Fruit fly (Drosophila melanogaster) whole organism, prepupa: ENCODE measurements around the gene CG33703.

Experiments
- Blimp-1 ChIP-seq: fragments of 200-800 bp; sonication (Bioruptor generic); optimal IDR thresholded peaks from 3 replicates; lab custom pipeline; 2017; ENCODE audit warnings: missing biosample characterization, missing genetic modification characterization, mild to moderate bottlenecking, moderate library complexity, missing genetic modification reagents
- CG10631 ChIP-seq: fragments of 200-800 bp; sonication (Bioruptor generic); optimal IDR thresholded peaks from 2 replicates; lab custom pipeline; 2016; ENCODE audit warnings: missing biosample characterization, missing genetic modification characterization
- CG10669 ChIP-seq: fragments of 200-800 bp; sonication (Bioruptor generic); optimal IDR thresholded peaks from 3 replicates; lab custom pipeline; 2018; ENCODE audit warnings: missing biosample characterization, mild to moderate bottlenecking, missing genetic modification characterization, moderate library complexity
- CG11294 ChIP-seq: fragments of 200-800 bp; sonication (Bioruptor generic); IDR thresholded peaks from 2 replicates; pipeline ENCODE4 v1.3.6; 2022; ENCODE audit warnings: missing biosample characterization, missing genetic modification characterization
- CG11762 ChIP-seq: fragments of 200-800 bp; sonication (Bioruptor generic); optimal IDR thresholded peaks from 3 replicates; lab custom pipeline; 2016; ENCODE audit warnings: missing biosample characterization, missing genetic modification characterization; ENCODE audit not compliant: insufficient read depth
- CG11902 ChIP-seq: fragments of 200-800 bp; sonication (Bioruptor generic); optimal IDR thresholded peaks from 3 replicates; lab custom pipeline; 2016; ENCODE audit warnings: missing biosample characterization, missing genetic modification characterization
- CG15336 ChIP-seq: fragments of 200-800 bp; sonication (Bioruptor generic); IDR thresholded peaks from 2 replicates; pipeline ENCODE4 v1.3.6; 2022; ENCODE audit warnings: missing biosample characterization, missing genetic modification characterization
- CG16779 ChIP-seq: fragments of 200-800 bp; sonication (Bioruptor generic); optimal IDR thresholded peaks from 3 replicates; lab custom pipeline; 2017; ENCODE audit warnings: missing biosample characterization, mild to moderate bottlenecking, missing genetic modification characterization
- CG3032 ChIP-seq: fragments of 200-800 bp; optimal IDR thresholded peaks from 2 replicates; lab custom pipeline; 2019; ENCODE audit warnings: missing biosample characterization, mild to moderate bottlenecking, missing genetic modification characterization, moderate library complexity
- CG31627 ChIP-seq: fragments of 200-800 bp; sonication (Bioruptor generic); optimal IDR thresholded peaks from 3 replicates; lab custom pipeline; 2016; ENCODE audit warnings: missing biosample characterization, missing genetic modification characterization
- CG32006 ChIP-seq: fragments of 200-800 bp; sonication (Bioruptor generic); optimal IDR thresholded peaks from 3 replicates; lab custom pipeline; 2017; ENCODE audit warnings: missing biosample characterization, mild to moderate bottlenecking, missing genetic modification characterization
- CG34406 ChIP-seq: fragments of 200-800 bp; sonication (Bioruptor generic); optimal IDR thresholded peaks from 3 replicates; lab custom pipeline; 2016; ENCODE audit warnings: missing biosample characterization, missing genetic modification characterization
- CG6163 ChIP-seq: fragments of 200-800 bp; sonication (Bioruptor generic); IDR thresholded peaks from 3 replicates; pipeline ENCODE4 v1.3.6; 2022; ENCODE audit warnings: missing biosample characterization, missing genetic modification characterization
- CG6276 ChIP-seq: fragments of 200-800 bp; sonication (Bioruptor generic); optimal IDR thresholded peaks from 2 replicates; lab custom pipeline; 2017; ENCODE audit warnings: missing biosample characterization, mild to moderate bottlenecking, missing genetic modification characterization
- CG6854 ChIP-seq: fragments of 200-800 bp; sonication (Bioruptor generic); optimal IDR thresholded peaks from 2 replicates; lab custom pipeline; 2017; ENCODE audit warnings: missing biosample characterization, mild to moderate bottlenecking, missing genetic modification characterization
- CG7368 ChIP-seq: fragments of 200-800 bp; sonication (Bioruptor generic); optimal IDR thresholded peaks from 3 replicates; lab custom pipeline; 2016; ENCODE audit warnings: missing biosample characterization, missing genetic modification characterization
- CG8119 ChIP-seq: fragments of 200-800 bp; sonication (Bioruptor generic); IDR thresholded peaks from 3 replicates; pipeline ENCODE4 v1.3.6; 2022; ENCODE audit warnings: missing biosample characterization, missing genetic modification characterization
- CG8319 ChIP-seq: fragments of 200-800 bp; sonication (Bioruptor generic); optimal IDR thresholded peaks from 3 replicates; lab custom pipeline; 2016; ENCODE audit warnings: missing biosample characterization, missing genetic modification characterization
- CG8632 ChIP-seq: fragments of 200-800 bp; sonication (Bioruptor generic); optimal IDR thresholded peaks from 3 replicates; lab custom pipeline; 2016; ENCODE audit warnings: missing biosample characterization, missing genetic modification characterization
- Eip78C ChIP-seq: fragments of 200-800 bp; sonication (Bioruptor generic); peaks from one replicate; lab custom pipeline; 2016; ENCODE audit warnings: missing biosample characterization, missing genetic modification characterization
- Eip93F ChIP-seq: fragments of 200-800 bp; sonication (Bioruptor generic); optimal IDR thresholded peaks from 2 replicates; lab custom pipeline; 2016; ENCODE audit warnings: missing biosample characterization, mild to moderate bottlenecking, missing genetic modification characterization
- Ets96B ChIP-seq: fragments of 200-800 bp; optimal IDR thresholded peaks from 2 replicates; lab custom pipeline; 2019; ENCODE audit warnings: missing biosample characterization, mild to moderate bottlenecking, missing genetic modification characterization, moderate library complexity
- Hr4 ChIP-seq: fragments of 200-800 bp; sonication (Bioruptor generic); optimal IDR thresholded peaks from 3 replicates; lab custom pipeline; 2016; ENCODE audit warnings: missing biosample characterization, missing genetic modification characterization
- Lpt ChIP-seq: fragments of 200-800 bp; sonication (Bioruptor generic); optimal IDR thresholded peaks from 3 replicates; lab custom pipeline; 2016; ENCODE audit warnings: missing biosample characterization, missing genetic modification characterization
- Met ChIP-seq: fragments of 200-800 bp; sonication (Bioruptor generic); optimal IDR thresholded peaks from 3 replicates; lab custom pipeline; 2016; ENCODE audit warnings: missing biosample characterization, missing genetic modification characterization
- Smox ChIP-seq: fragments of 200-800 bp; sonication (Bioruptor generic); optimal IDR thresholded peaks from 3 replicates; lab custom pipeline; 2016; ENCODE audit warnings: missing biosample characterization, missing genetic modification characterization
- Sox102F ChIP-seq: fragments of 200-800 bp; sonication (Bioruptor generic); optimal IDR thresholded peaks from 2 replicates; lab custom pipeline; 2016; ENCODE audit warnings: missing biosample characterization, mild to moderate bottlenecking, missing genetic modification characterization
- Sox14 ChIP-seq: fragments of 200-800 bp; sonication (Bioruptor generic); optimal IDR thresholded peaks from 3 replicates; lab custom pipeline; 2016; ENCODE audit warnings: missing biosample characterization, missing genetic modification characterization
- Sox15 ChIP-seq: fragments of 200-800 bp; sonication (Bioruptor generic); optimal IDR thresholded peaks from 3 replicates; lab custom pipeline; 2016; ENCODE audit warnings: missing biosample characterization, missing genetic modification characterization
- achi ChIP-seq: fragments of 200-800 bp; sonication (Bioruptor generic); optimal IDR thresholded peaks from 3 replicates; lab custom pipeline; 2016; ENCODE audit warnings: missing biosample characterization, missing genetic modification characterization
- cyc ChIP-seq: fragments of 200-800 bp; sonication (Bioruptor generic); optimal IDR thresholded peaks from 3 replicates; lab custom pipeline; 2016; ENCODE audit warnings: missing biosample characterization, missing genetic modification characterization
- dac ChIP-seq: fragments of 200-800 bp; sonication (Bioruptor generic); optimal IDR thresholded peaks from 2 replicates; lab custom pipeline; 2017; ENCODE audit warnings: missing biosample characterization, mild to moderate bottlenecking, missing genetic modification characterization
- eg ChIP-seq: fragments of 200-800 bp; sonication (Bioruptor generic); IDR thresholded peaks from 3 replicates; pipeline ENCODE4 v1.3.6; 2022; ENCODE audit warnings: missing biosample characterization, missing genetic modification characterization
- esn ChIP-seq: fragments of 200-800 bp; sonication (Bioruptor generic); optimal IDR thresholded peaks from 2 replicates; lab custom pipeline; 2016; ENCODE audit warnings: missing biosample characterization, mild to moderate bottlenecking, missing genetic modification characterization, moderate library complexity
- fd59A ChIP-seq: fragments of 200-800 bp; sonication (Bioruptor generic); optimal IDR thresholded peaks from 2 replicates; lab custom pipeline; 2017; ENCODE audit warnings: missing biosample characterization, mild to moderate bottlenecking, missing genetic modification characterization, missing genetic modification reagents
- fd85E ChIP-seq: fragments of 200-800 bp; sonication (Bioruptor generic); optimal IDR thresholded peaks from 3 replicates; lab custom pipeline; 2016; ENCODE audit warnings: missing biosample characterization, missing genetic modification characterization
- fkh ChIP-seq: fragments of 200-800 bp; sonication (Bioruptor generic); optimal IDR thresholded peaks from 3 replicates; lab custom pipeline; 2017; ENCODE audit warnings: missing biosample characterization, mild to moderate bottlenecking, missing genetic modification characterization, moderate library complexity
- lz ChIP-seq: fragments of 200-800 bp; sonication (Bioruptor generic); optimal IDR thresholded peaks from 3 replicates; lab custom pipeline; 2016; ENCODE audit warnings: missing biosample characterization, missing genetic modification characterization
- net ChIP-seq: fragments of 200-800 bp; sonication (Bioruptor generic); optimal IDR thresholded peaks from 3 replicates; lab custom pipeline; 2016; ENCODE audit warnings: missing biosample characterization, missing genetic modification characterization
- spab ChIP-seq: fragments of 200-800 bp; sonication (Bioruptor generic); optimal IDR thresholded peaks from 2 replicates; lab custom pipeline; 2017; ENCODE audit warnings: missing biosample characterization, mild to moderate bottlenecking, missing genetic modification characterization, missing genetic modification reagents
- svp ChIP-seq: fragments of 200-800 bp; sonication (Bioruptor generic); peaks from one replicate; lab custom pipeline; 2016; ENCODE audit warnings: missing biosample characterization, missing genetic modification characterization

CG33703 gene

DNA sequence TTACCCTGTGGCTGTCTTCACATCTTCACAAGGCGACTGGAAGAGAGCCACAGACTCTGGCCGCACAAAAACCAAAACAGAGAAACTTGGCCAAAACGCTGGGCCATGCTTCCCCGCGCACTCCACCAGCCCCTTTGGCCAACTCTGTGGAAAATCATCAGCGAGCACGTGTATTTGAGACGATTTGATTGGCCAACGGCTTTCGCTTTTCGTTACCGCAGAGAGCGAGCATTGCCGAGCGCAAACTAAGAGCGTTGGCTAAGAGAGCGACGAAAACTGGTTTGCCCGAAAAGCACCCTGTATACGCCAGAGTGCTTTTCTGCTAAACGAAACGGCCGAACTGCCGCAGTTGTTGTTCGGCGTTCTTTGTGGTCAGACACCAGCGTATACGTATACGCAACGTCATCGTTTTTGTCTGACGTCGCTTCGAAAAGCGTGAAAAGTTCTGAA is 34.4 kb upstream of the CG33703 start, which contains the start of gene CG42673 (continued):
- no peak for TF ChIP-seq CG34406 (GFP tag; lab: Kevin White, UChicago)
- TF ChIP-seq CG8632 (GFP tag; lab: Kevin White, UChicago), result no peak
- no peak for TF ChIP-seq Sox15
- peak; percentile 72 for TF ChIP-seq Sox102F
- no peak for TF ChIP-seq CG11902
- TF ChIP-seq CG6163 (GFP tag; lab: Robert Waterston, UW), result peak; percentile 65; the same call in 2 of the 3 replicates
- TF ChIP-seq svp (GFP tag; lab: Kevin White, UChicago), result peak; percentile 64
- TF ChIP-seq spab, result no peak
- no peak for TF ChIP-seq lz (GFP tag; lab: Kevin White, UChicago)
- no peak for TF ChIP-seq Eip93F
- TF ChIP-seq esn (GFP tag; lab: Kevin White, UChicago), result no peak
- TF ChIP-seq CG8119 (GFP tag; lab: Robert Waterston, UW), result peak; percentile 77
- no peak for TF ChIP-seq fkh (GFP tag; lab: Kevin White, UChicago)
- no peak for TF ChIP-seq CG10669 (GFP tag; lab: Kevin White, UChicago)
- no peak for TF ChIP-seq dac (GFP tag; lab: Kevin White, UChicago)
- TF ChIP-seq Hr4, result no peak
- peak; percentile 89 for TF ChIP-seq CG6854 (GFP tag; lab: Kevin White, UChicago)
- no peak for TF ChIP-seq CG10631 (GFP tag; lab: Kevin White, UChicago)
- no peak for TF ChIP-seq CG11762 (GFP tag; lab: Kevin White, UChicago)
- TF ChIP-seq CG7368, result no peak
- peak; percentile 66; the same call in 1 of the 2 replicates for TF ChIP-seq CG15336
- no peak for TF ChIP-seq Lpt
- TF ChIP-seq CG3032 (tag; lab: Kevin White, UChicago), result no peak
- TF ChIP-seq CG32006 (GFP tag; lab: Kevin White, UChicago), result peak; percentile 19
- TF ChIP-seq Smox (GFP tag; lab: Kevin White, UChicago), result no peak
- no peak for TF ChIP-seq Ets96B
- TF ChIP-seq CG8319 (GFP tag; lab: Kevin White, UChicago), result no peak
- no peak for TF ChIP-seq Sox14 (GFP tag; lab: Kevin White, UChicago)
- peak; percentile 25 for TF ChIP-seq achi (GFP tag; lab: Kevin White, UChicago)
- no peak for TF ChIP-seq CG31627
- no peak for TF ChIP-seq cyc (GFP tag; lab: Kevin White, UChicago)
- TF ChIP-seq CG11294 (GFP tag; lab: Robert Waterston, UW), result no peak

DNA sequence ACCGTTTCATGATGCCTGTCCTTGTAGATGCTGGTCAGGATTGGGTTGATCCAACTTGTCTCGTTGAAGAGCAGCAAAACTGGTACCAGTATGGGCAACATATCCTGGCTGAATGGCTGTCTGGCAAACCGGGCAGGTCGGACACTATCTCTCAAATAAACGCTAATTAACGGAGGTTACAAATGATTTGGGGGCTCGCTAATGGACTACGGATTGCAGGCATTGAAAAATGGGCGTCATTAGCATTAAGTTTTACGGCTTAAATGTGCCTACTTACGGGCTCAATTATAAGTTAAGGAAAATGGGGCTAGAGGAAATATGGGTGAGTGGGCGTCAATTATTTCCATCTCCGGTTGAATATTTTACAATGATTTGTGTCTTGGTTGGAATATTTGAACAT is 31.4 kb upstream of the CG33703 start, which contains the start of gene Ir67a:
Gene Ir67a, minus strand, starts transcription at position 101 of the 400 bp plus-strand sequence.
- no peak for TF ChIP-seq CG31627
- TF ChIP-seq CG10631 (GFP tag; lab: Kevin White, UChicago), result no peak
- no peak for TF ChIP-seq CG11902
- no peak for TF ChIP-seq CG10669 (GFP tag; lab: Kevin White, UChicago)
- TF ChIP-seq Met, result no peak
- no peak for TF ChIP-seq CG16779 (tag; lab: Kevin White, UChicago)
- TF ChIP-seq Sox15, result no peak
- TF ChIP-seq eg, result no peak
- TF ChIP-seq fd85E (GFP tag; lab: Kevin White, UChicago), result no peak
- TF ChIP-seq, all 60 proteins: peak for 0

DNA sequence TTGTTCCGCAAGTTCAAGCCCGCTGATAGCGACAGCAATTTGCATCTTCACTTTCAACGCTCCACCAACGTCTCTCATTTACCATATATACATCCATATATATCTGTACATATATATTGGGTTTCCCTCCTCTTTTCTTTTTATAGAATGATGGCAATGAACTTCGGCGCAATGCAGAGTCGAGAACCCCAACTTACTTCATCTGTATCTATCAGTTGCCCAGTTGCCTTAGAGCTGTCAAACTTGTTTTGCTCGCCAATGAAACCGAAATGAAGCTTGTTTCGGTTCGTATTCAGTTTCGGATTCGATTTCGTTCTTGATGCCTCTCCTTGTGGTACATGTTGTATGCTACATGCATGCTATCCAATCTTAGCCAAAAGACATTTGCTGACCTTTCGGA is 16.4 kb upstream of the CG33703 start, which contains the start of gene Or67a:
Gene Or67a, plus strand, starts transcription at position 233 of the 400 bp plus-strand sequence.
- TF ChIP-seq CG8319 (GFP tag; lab: Kevin White, UChicago) (no peak), net (GFP tag; lab: Kevin White, UChicago) (no peak), CG6276 (GFP tag; lab: Kevin White, UChicago) (peak; percentile 4), Blimp-1 (GFP tag; lab: Kevin White, UChicago) (peak; percentile 80), fd59A (no peak), Eip78C (peak; percentile 56), CG10631 (GFP tag; lab: Kevin White, UChicago) (no peak), cyc (GFP tag; lab: Kevin White, UChicago) (no peak), Lpt (peak; percentile 17)
- TF ChIP-seq, all 60 proteins: peak for 4
